Worm (Caenorhabditis elegans): ENCODE data around the gene rpm-1.

rpm-1 gene

ce11 chrV:8768481-8768959 is 51.2 kb downstream of the rpm-1 start, which contains the start of gene B0507.3 (continued):
- peak; percentile 17 for TF ChIP-seq gei-8 (GFP tag; optimal IDR thresholded peaks at IDR 0.05)
- peak in 1 of 2 experiments; percentile 93 for TF ChIP-seq daf-16 (GFP tag; optimal IDR thresholded peaks at IDR 0.05)
- TF ChIP-seq daf-16 (tag; optimal IDR thresholded peaks at IDR 0.05): peak; percentile 98
- TF ChIP-seq nhr-6 (tag; optimal IDR thresholded peaks at IDR 0.05): peak; percentile 65
- TF ChIP-seq aha-1 (tag): peak; percentile 35
- TF ChIP-seq dmd-6 (GFP tag; IDR thresholded peaks at IDR 0.05): peak; percentile 99
- TF ChIP-seq unc-62 (GFP tag; optimal IDR thresholded peaks at IDR 0.05 in 1 of 2): peak; percentile 13 to 25
- TF ChIP-seq unc-62 (tag; optimal IDR thresholded peaks at IDR 0.05): no peak
- peak; percentile 85 for TF ChIP-seq nhr-102 (tag; optimal IDR thresholded peaks at IDR 0.05)
- no peak for TF ChIP-seq snpc-4 (tag; optimal IDR thresholded peaks at IDR 0.05)
- TF ChIP-seq mxl-3 (GFP tag; optimal IDR thresholded peaks at IDR 0.05): peak; percentile 7
- TF ChIP-seq tra-1 (GFP tag; IDR thresholded peaks at IDR 0.05): peak; percentile 98

ce11 chrV:8767493-8767892 is 52.3 kb downstream of the rpm-1 start:
- TF ChIP-seq aha-1 (tag): no peak
- no peak for TF ChIP-seq dmd-9 (GFP tag; IDR thresholded peaks at IDR 0.05)
- peak; percentile 51 for TF ChIP-seq nhr-77 (tag; optimal IDR thresholded peaks at IDR 0.05)
- peak; percentile 55 for TF ChIP-seq dve-1 (tag; optimal IDR thresholded peaks at IDR 0.05; ENCODE audit: insufficient read depth)
- no peak for TF ChIP-seq spr-1 (tag; optimal IDR thresholded peaks at IDR 0.05)
- TF ChIP-seq fkh-10 (GFP tag; optimal IDR thresholded peaks at IDR 0.05): no peak
- no peak for TF ChIP-seq ama-1 (optimal IDR thresholded peaks at IDR 0.05)
- TF ChIP-seq tra-1 (GFP tag; IDR thresholded peaks at IDR 0.05): peak; percentile 18; the same call in 1 of the 2 replicates
- 0 out of 2 replicates have a peak, but pooled peaks have one; percentile 25 for TF ChIP-seq lin-1 (GFP tag; IDR thresholded peaks at IDR 0.05)
- TF ChIP-seq php-3 (GFP tag; IDR thresholded peaks at IDR 0.05): peak; percentile 79
- TF ChIP-seq F10B5.3 (tag; optimal IDR thresholded peaks at IDR 0.05): no peak
- TF ChIP-seq pqm-1 (tag; optimal IDR thresholded peaks at IDR 0.05): peak; percentile 85
- no peak for TF ChIP-seq mdt-29 (GFP tag; IDR thresholded peaks at IDR 0.05)
- TF ChIP-seq daf-16 (GFP tag; optimal IDR thresholded peaks at IDR 0.05): no peak
- TF ChIP-seq daf-16 (tag; optimal IDR thresholded peaks at IDR 0.05): peak; percentile 92
- peak; percentile 62 for TF ChIP-seq nhr-28 (tag; optimal IDR thresholded peaks at IDR 0.05)
- TF ChIP-seq dmd-6 (GFP tag; IDR thresholded peaks at IDR 0.05): peak; percentile 18; the same call in 1 of the 2 replicates

- TF ChIP-seq duxl-1 (tag; optimal IDR thresholded peaks at IDR 0.05; ENCODE audit: poor library complexity): no peak
- TF ChIP-seq F49E8.2 (tag; optimal IDR thresholded peaks at IDR 0.05; ENCODE audit: borderline replicate concordance): no peak
- TF ChIP-seq nhr-11 (tag; optimal IDR thresholded peaks at IDR 0.05): no peak
- no peak for TF ChIP-seq hlh-30 (tag; optimal IDR thresholded peaks at IDR 0.05; ENCODE audit: insufficient read depth)
- no peak for TF ChIP-seq D1046.2 (GFP tag; IDR thresholded peaks at IDR 0.05)
- peak; percentile 90 for TF ChIP-seq aha-1 (tag)
- peak in 1 of 2 experiments; percentile 15 for TF ChIP-seq unc-62 (GFP tag; optimal IDR thresholded peaks at IDR 0.05 in 1 of 2)
- no peak for TF ChIP-seq unc-62 (tag; optimal IDR thresholded peaks at IDR 0.05)
- TF ChIP-seq lsy-2 (tag; optimal IDR thresholded peaks at IDR 0.05): no peak
- TF ChIP-seq rbr-2 (tag; optimal IDR thresholded peaks at IDR 0.05): no peak
Observed at ce11 chrV:8767041-8767440, 52.7 kb downstream of the rpm-1 start.

- TF ChIP-seq lin-15B (tag; optimal IDR thresholded peaks at IDR 0.05) (no peak), attf-4 (tag; optimal IDR thresholded peaks at IDR 0.05) (no peak), hlh-11 (tag; optimal IDR thresholded peaks at IDR 0.05) (no peak), aly-2 (tag; optimal IDR thresholded peaks at IDR 0.05) (no peak), nhr-102 (tag; optimal IDR thresholded peaks at IDR 0.05) (no peak), ceh-44 (GFP tag; IDR thresholded peaks at IDR 0.05) (no peak), tag-97 (GFP tag; IDR thresholded peaks at IDR 0.05) (no peak), egl-43 (GFP tag; IDR thresholded peaks at IDR 0.05) (no peak), ztf-11 (tag; optimal IDR thresholded peaks at IDR 0.05) (no peak), Y48G9A.11 (GFP tag; IDR thresholded peaks at IDR 0.05) (no peak), madf-5 (GFP tag; IDR thresholded peaks at IDR 0.05) (no peak), arid-1 (GFP tag; conservative IDR thresholded peaks at IDR 0.05) (no peak), madf-9 (GFP tag; conservative IDR thresholded peaks at IDR 0.05) (no peak), F49E8.2 (tag; optimal IDR thresholded peaks at IDR 0.05; ENCODE audit: borderline replicate concordance) (no peak), Y75B8A.6 (GFP tag; IDR thresholded peaks at IDR 0.05) (no peak), mep-1 (tag; optimal IDR thresholded peaks at IDR 0.05) (no peak), F26F4.8 (GFP tag; conservative IDR thresholded peaks at IDR 0.05) (no peak), F37D6.2 (tag; optimal IDR thresholded peaks at IDR 0.05) (no peak), lin-29 (GFP tag; IDR thresholded peaks at IDR 0.05) (no peak)
Observed at ce11 chrV:8765938-8766337, 53.8 kb downstream of the rpm-1 start, which contains the start of gene B0507.9. TSS of gene B0507.9 (minus strand) at chrV:8766038.

All from whole organism, L4 larva.